Worm (Caenorhabditis elegans) whole organism, late embryonic: ENCODE results near the gene clec-173.

Experiments
- C08G9.2 ChIP-seq: sonication (generic microtip); optimal IDR thresholded peaks from 2 replicates; lab custom pipeline; 2016; ENCODE audit warnings: mild to moderate bottlenecking, missing genetic modification characterization, moderate library complexity, missing compliant biosample characterization
- C38D4.7 ChIP-seq: fragments of 200-800 bp; sonication (Bioruptor generic); optimal IDR thresholded peaks from 2 replicates; lab custom pipeline; 2018; ENCODE audit warnings: mild to moderate bottlenecking, missing genetic modification characterization, moderate library complexity, missing compliant biosample characterization
- F13H6.1 ChIP-seq: sonication (generic microtip); optimal IDR thresholded peaks from 2 replicates; lab custom pipeline; 2016; ENCODE audit warnings: missing genetic modification characterization, missing compliant biosample characterization
- T23F11.4 ChIP-seq: fragments of 200-800 bp; sonication (Bioruptor generic); optimal IDR thresholded peaks from 2 replicates; lab custom pipeline; 2018; ENCODE audit warnings: mild to moderate bottlenecking, missing genetic modification characterization, missing compliant biosample characterization
- Y22D7AL.16 ChIP-seq: sonication (generic microtip); optimal IDR thresholded peaks from 2 replicates; lab custom pipeline; 2016; ENCODE audit warnings: missing genetic modification characterization, missing compliant biosample characterization
- ahr-1 ChIP-seq: sonication (generic microtip); optimal IDR thresholded peaks from 2 replicates; lab custom pipeline; 2016; ENCODE audit warnings: missing genetic modification characterization, missing compliant biosample characterization
- ama-1 ChIP-seq: fragments of 150-350 bp; optimal IDR thresholded peaks from 2 replicates; lab custom pipeline; 2014
- ceh-19 ChIP-seq: fragments of 200-800 bp; sonication (Bioruptor generic); optimal IDR thresholded peaks from 2 replicates; lab custom pipeline; 2018; ENCODE audit warnings: mild to moderate bottlenecking, missing genetic modification characterization, missing compliant biosample characterization
- ceh-2 ChIP-seq: sonication (generic microtip); optimal IDR thresholded peaks from 2 replicates; lab custom pipeline; 2016; ENCODE audit warnings: missing genotype, missing genetic modification characterization, missing compliant biosample characterization
- ceh-22 ChIP-seq: sonication (generic microtip); optimal IDR thresholded peaks from 2 replicates; lab custom pipeline; 2017; ENCODE audit warnings: missing biosample characterization, missing genetic modification characterization
- ceh-24 ChIP-seq: sonication (generic microtip); optimal IDR thresholded peaks from 2 replicates; lab custom pipeline; 2016; ENCODE audit warnings: mild to moderate bottlenecking, missing genetic modification characterization, missing compliant biosample characterization
- ceh-30 ChIP-seq: fragments of 150-350 bp; optimal IDR thresholded peaks from 2 replicates; lab custom pipeline; 2014; ENCODE audit warnings: missing biosample characterization, missing genetic modification characterization
- ceh-31 ChIP-seq: sonication (generic microtip); optimal IDR thresholded peaks from 2 replicates; lab custom pipeline; 2016; ENCODE audit warnings: missing genetic modification characterization, missing compliant biosample characterization
- ceh-34 ChIP-seq: sonication (generic microtip); optimal IDR thresholded peaks from 2 replicates; lab custom pipeline; 2016; ENCODE audit warnings: mild to moderate bottlenecking, missing genetic modification characterization, missing compliant biosample characterization
- ceh-48 ChIP-seq: sonication (generic microtip); optimal IDR thresholded peaks from 2 replicates; lab custom pipeline; 2016; ENCODE audit warnings: missing genetic modification characterization, inconsistent platforms, missing compliant biosample characterization
- ceh-6 ChIP-seq: fragments of 200-800 bp; sonication (Bioruptor generic); optimal IDR thresholded peaks from 2 replicates; lab custom pipeline; 2018; ENCODE audit warnings: mild to moderate bottlenecking, missing genetic modification characterization, missing compliant biosample characterization
- ceh-9 ChIP-seq: sonication (generic microtip); optimal IDR thresholded peaks from 2 replicates; lab custom pipeline; 2016; ENCODE audit warnings: mild to moderate bottlenecking, missing genetic modification characterization, inconsistent platforms, missing compliant biosample characterization
- dmd-4 ChIP-seq: sonication (generic microtip); optimal IDR thresholded peaks from 2 replicates; lab custom pipeline; 2016; ENCODE audit warnings: borderline replicate concordance, missing genetic modification characterization, missing compliant biosample characterization
- dve-1 ChIP-seq: sonication (generic microtip); optimal IDR thresholded peaks from 2 replicates; lab custom pipeline; 2017; ENCODE audit warnings: antibody characterized with exemption, mild to moderate bottlenecking, missing genetic modification characterization, missing compliant biosample characterization
- elt-2 ChIP-seq: sonication (generic microtip); optimal IDR thresholded peaks from 2 replicates; lab custom pipeline; 2016; ENCODE audit warnings: missing genetic modification reagents, missing genetic modification characterization, missing compliant biosample characterization
- ets-4 ChIP-seq: sonication (generic microtip); optimal IDR thresholded peaks from 2 replicates; lab custom pipeline; 2016; ENCODE audit warnings: missing genetic modification characterization, missing compliant biosample characterization
- eyg-1 ChIP-seq: sonication (generic microtip); optimal IDR thresholded peaks from 2 replicates; lab custom pipeline; 2016; ENCODE audit warnings: missing genotype, missing genetic modification characterization, missing compliant biosample characterization
- fkh-10 ChIP-seq: fragments of 150-350 bp; optimal IDR thresholded peaks from 2 replicates; lab custom pipeline; 2014; ENCODE audit warnings: missing biosample characterization, missing genetic modification reagents, missing genetic modification characterization
- fkh-6 ChIP-seq: sonication (generic microtip); optimal IDR thresholded peaks from 2 replicates; lab custom pipeline; 2016; ENCODE audit warnings: missing genetic modification characterization, missing compliant biosample characterization
- gmeb-2 ChIP-seq: sonication (generic microtip); optimal IDR thresholded peaks from 2 replicates; lab custom pipeline; 2016; ENCODE audit warnings: missing genetic modification characterization, inconsistent platforms, missing compliant biosample characterization
- hlh-13 ChIP-seq: fragments of 200-800 bp; sonication (Bioruptor generic); optimal IDR thresholded peaks from 2 replicates; lab custom pipeline; 2018; ENCODE audit warnings: mild to moderate bottlenecking, missing genetic modification characterization, missing compliant biosample characterization
- hlh-15 ChIP-seq: sonication (generic microtip); optimal IDR thresholded peaks from 2 replicates; lab custom pipeline; 2016; ENCODE audit warnings: missing genetic modification characterization, missing compliant biosample characterization
- hlh-8 ChIP-seq: sonication (generic microtip); optimal IDR thresholded peaks from 2 replicates; lab custom pipeline; 2016; ENCODE audit warnings: missing genotype, missing genetic modification characterization, missing compliant biosample characterization
- lim-6 ChIP-seq: sonication (generic microtip); optimal IDR thresholded peaks from 2 replicates; lab custom pipeline; 2016; ENCODE audit warnings: missing genetic modification characterization, missing compliant biosample characterization
- lin-11 ChIP-seq: fragments of 200-800 bp; sonication (Bioruptor generic); optimal IDR thresholded peaks from 2 replicates; lab custom pipeline; 2018; ENCODE audit warnings: mild to moderate bottlenecking, missing genetic modification characterization, missing compliant biosample characterization
- mec-3 ChIP-seq: sonication (generic microtip); optimal IDR thresholded peaks from 2 replicates; lab custom pipeline; 2016; ENCODE audit warnings: borderline replicate concordance, missing genetic modification characterization, missing compliant biosample characterization
- nfya-1 ChIP-seq: sonication (generic microtip); optimal IDR thresholded peaks from 2 replicates; lab custom pipeline; 2017; ENCODE audit warnings: missing genetic modification characterization, mild to moderate bottlenecking, missing compliant biosample characterization, antibody characterized with exemption, moderate library complexity
- nhr-11 ChIP-seq: fragments of 150-350 bp; optimal IDR thresholded peaks from 2 replicates; lab custom pipeline; 2014; ENCODE audit warnings: missing biosample characterization, missing genetic modification characterization
- nhr-232 ChIP-seq: sonication (generic microtip); optimal IDR thresholded peaks from 2 replicates; lab custom pipeline; 2016; ENCODE audit warnings: missing genetic modification characterization, missing compliant biosample characterization
- npax-4 ChIP-seq: sonication (generic microtip); optimal IDR thresholded peaks from 2 replicates; lab custom pipeline; 2016; ENCODE audit warnings: missing genetic modification characterization, missing compliant biosample characterization
- odd-2 ChIP-seq: sonication (generic microtip); optimal IDR thresholded peaks from 2 replicates; lab custom pipeline; 2017; ENCODE audit warnings: antibody characterized with exemption, mild to moderate bottlenecking, missing genetic modification characterization, missing compliant biosample characterization
- pag-3 ChIP-seq: sonication (generic microtip); optimal IDR thresholded peaks from 2 replicates; lab custom pipeline; 2016; ENCODE audit warnings: missing compliant biosample characterization, missing genetic modification characterization, borderline replicate concordance
- pat-9 ChIP-seq: fragments of 200-800 bp; sonication (Bioruptor generic); optimal IDR thresholded peaks from 2 replicates; lab custom pipeline; 2018; ENCODE audit warnings: mild to moderate bottlenecking, missing genetic modification characterization, moderate library complexity, missing compliant biosample characterization
- pha-2 ChIP-seq: sonication (generic microtip); optimal IDR thresholded peaks from 2 replicates; lab custom pipeline; 2017; ENCODE audit warnings: mild to moderate bottlenecking, missing genetic modification characterization, missing compliant biosample characterization
- pqm-1 ChIP-seq: sonication (generic microtip); optimal IDR thresholded peaks from 2 replicates; lab custom pipeline; 2016; ENCODE audit warnings: missing genetic modification characterization, missing compliant biosample characterization
- pros-1 ChIP-seq: fragments of 150-350 bp; optimal IDR thresholded peaks from 2 replicates; lab custom pipeline; 2014; ENCODE audit warnings: missing biosample characterization, missing genetic modification reagents, missing genetic modification characterization
- sdc-2 ChIP-seq: sonication (generic microtip); optimal IDR thresholded peaks from 2 replicates; lab custom pipeline; 2016; ENCODE audit warnings: missing genotype, missing genetic modification characterization, missing compliant biosample characterization
- sox-4 ChIP-seq: sonication (generic microtip); optimal IDR thresholded peaks from 2 replicates; lab custom pipeline; 2017; ENCODE audit warnings: mild to moderate bottlenecking, missing genetic modification characterization, inconsistent platforms, missing compliant biosample characterization
- syd-9 ChIP-seq: sonication (generic microtip); optimal IDR thresholded peaks from 2 replicates; lab custom pipeline; 2016; ENCODE audit warnings: mild to moderate bottlenecking, missing genetic modification characterization, moderate library complexity, missing compliant biosample characterization
- tbx-2 ChIP-seq: sonication (generic microtip); optimal IDR thresholded peaks from 2 replicates; lab custom pipeline; 2016; ENCODE audit warnings: missing genetic modification characterization, missing compliant biosample characterization
- tbx-7 ChIP-seq: sonication (generic microtip); optimal IDR thresholded peaks from 2 replicates; lab custom pipeline; 2016; ENCODE audit warnings: missing genotype, missing genetic modification characterization, missing compliant biosample characterization
- ttx-3 ChIP-seq: sonication (generic microtip); optimal IDR thresholded peaks from 2 replicates; lab custom pipeline; 2016; ENCODE audit warnings: missing genetic modification reagents, missing genetic modification characterization, missing compliant biosample characterization
- unc-3 ChIP-seq, 2 experiments: fragments of 200-800 bp in 1 of 2; sonication (Bioruptor generic) in 1 of 2; sonication (generic microtip) in 1 of 2; conservative IDR thresholded peaks in 1 of 2; optimal IDR thresholded peaks in 1 of 2; 2 replicates each; pipeline versions ENCODE4 v1.3.6 to Lab custom; 2016 to 2022; ENCODE audit warnings: missing compliant biosample characterization in 2 of 2, missing genetic modification characterization in 2 of 2, missing genetic modification reagents in 1 of 2
- unc-42 ChIP-seq: sonication (generic microtip); optimal IDR thresholded peaks from 2 replicates; lab custom pipeline; 2016; ENCODE audit warnings: missing genotype, missing genetic modification characterization, missing compliant biosample characterization
- unc-55 ChIP-seq: sonication (generic microtip); optimal IDR thresholded peaks from 2 replicates; lab custom pipeline; 2017; ENCODE audit warnings: missing biosample characterization, missing genetic modification reagents, missing genetic modification characterization
- unc-86 ChIP-seq: sonication (generic microtip); optimal IDR thresholded peaks from 2 replicates; lab custom pipeline; 2016; ENCODE audit warnings: missing genetic modification characterization, missing compliant biosample characterization
- zip-5 ChIP-seq: sonication (generic microtip); optimal IDR thresholded peaks from 2 replicates; lab custom pipeline; 2016; ENCODE audit warnings: missing genetic modification characterization, missing compliant biosample characterization

clec-173 gene

ce11 chrIV:3232694-3233372 lies 34.6 kb downstream of the clec-173 start:
- TF ChIP-seq ets-4 (tag; lab: Kevin White, UChicago) (peak; percentile 8), ceh-19 (GFP tag; lab: Kevin White, UChicago) (no peak), F13H6.1 (tag; lab: Kevin White, UChicago) (peak; percentile 47), ceh-6 (GFP tag; lab: Kevin White, UChicago) (peak; percentile 51), pag-3 (tag; lab: Kevin White, UChicago) (no peak), dve-1 (tag; lab: Kevin White, UChicago) (no peak), nfya-1 (tag; lab: Kevin White, UChicago) (peak; percentile 66), hlh-15 (tag; lab: Kevin White, UChicago) (no peak), eyg-1 (tag; lab: Kevin White, UChicago) (no peak), T23F11.4 (GFP tag; lab: Kevin White, UChicago) (peak; percentile 47), Y22D7AL.16 (no peak), unc-86 (tag; lab: Kevin White, UChicago) (no peak), unc-42 (no peak), C08G9.2 (tag; lab: Kevin White, UChicago) (peak; percentile 49), C38D4.7 (GFP tag; lab: Kevin White, UChicago) (peak; percentile 36), ceh-48 (tag; lab: Kevin White, UChicago) (no peak), ceh-30 (tag; lab: Kevin White, UChicago) (peak; percentile 9), nhr-11 (tag; lab: Kevin White, UChicago) (no peak), unc-3 (GFP tag; conservative IDR thresholded peaks at IDR 0.05; lab: Robert Waterston, UW) (no peak), unc-3 (tag; optimal IDR thresholded peaks at IDR 0.05; lab: Kevin White, UChicago) (no peak), zip-5 (no peak), unc-55 (peak; percentile 50), ceh-34 (tag; lab: Kevin White, UChicago) (peak; percentile 73), nhr-232 (tag; lab: Kevin White, UChicago) (peak; percentile 32), sox-4 (no peak), sdc-2 (peak; percentile 57), gmeb-2 (tag; lab: Kevin White, UChicago) (no peak), pros-1 (tag; lab: Kevin White, UChicago) (no peak), ahr-1 (tag; lab: Kevin White, UChicago) (no peak), ceh-9 (tag; lab: Kevin White, UChicago) (no peak), fkh-10 (no peak), npax-4 (tag; lab: Kevin White, UChicago) (no peak), odd-2 (tag; lab: Kevin White, UChicago) (peak; percentile 26), dmd-4 (tag; lab: Kevin White, UChicago) (no peak), tbx-7 (tag; lab: Kevin White, UChicago) (peak; percentile 51), pat-9 (tag; lab: Kevin White, UChicago) (no peak), ttx-3 (tag; lab: Kevin White, UChicago) (no peak), tbx-2 (tag; lab: Kevin White, UChicago) (peak; percentile 68), lin-11 (tag; lab: Kevin White, UChicago) (peak; percentile 29), ama-1 (lab: Kevin White, UChicago) (peak; percentile 98), mec-3 (tag; lab: Kevin White, UChicago) (no peak), ceh-22 (tag; lab: Kevin White, UChicago) (no peak), fkh-6 (peak; percentile 54), hlh-8 (no peak), syd-9 (tag; lab: Kevin White, UChicago) (peak; percentile 35), pqm-1 (no peak), hlh-13 (GFP tag; lab: Kevin White, UChicago) (peak; percentile 36), elt-2 (tag; lab: Kevin White, UChicago) (peak; percentile 2), lim-6 (tag; lab: Kevin White, UChicago) (no peak), ceh-24 (peak; percentile 29), ceh-2 (peak; percentile 64), ceh-31 (tag; lab: Kevin White, UChicago) (peak; percentile 53), pha-2 (tag; lab: Kevin White, UChicago) (peak; percentile 24)
